Worm (Caenorhabditis elegans) whole organism, late embryonic: Measurements from ENCODE around the gene popl-5.

Source experiments
- F13H6.1 ChIP-seq: sonication (generic microtip); optimal IDR thresholded peaks from 2 replicates; lab custom pipeline; 2016; ENCODE audit warnings: missing genetic modification characterization, missing compliant biosample characterization
- dmd-4 ChIP-seq: sonication (generic microtip); optimal IDR thresholded peaks from 2 replicates; lab custom pipeline; 2016; ENCODE audit warnings: borderline replicate concordance, missing genetic modification characterization, missing compliant biosample characterization
- dve-1 ChIP-seq: sonication (generic microtip); optimal IDR thresholded peaks from 2 replicates; lab custom pipeline; 2017; ENCODE audit warnings: antibody characterized with exemption, mild to moderate bottlenecking, missing genetic modification characterization, missing compliant biosample characterization
- fkh-10 ChIP-seq: fragments of 150-350 bp; optimal IDR thresholded peaks from 2 replicates; lab custom pipeline; 2014; ENCODE audit warnings: missing biosample characterization, missing genetic modification reagents, missing genetic modification characterization
- odd-2 ChIP-seq: sonication (generic microtip); optimal IDR thresholded peaks from 2 replicates; lab custom pipeline; 2017; ENCODE audit warnings: antibody characterized with exemption, mild to moderate bottlenecking, missing genetic modification characterization, missing compliant biosample characterization
- unc-86 ChIP-seq: sonication (generic microtip); optimal IDR thresholded peaks from 2 replicates; lab custom pipeline; 2016; ENCODE audit warnings: missing genetic modification characterization, missing compliant biosample characterization

- TF ChIP-seq unc-86 (no peak), F13H6.1 (no peak), odd-2 (tag; lab: Kevin White, UChicago) (no peak), dmd-4 (tag; lab: Kevin White, UChicago) (no peak), dve-1 (tag; lab: Kevin White, UChicago) (no peak), fkh-10 (no peak)
These were observed at the start of gene popl-5 for ce11 chrIII:11487245-11487644.
